Worm (Caenorhabditis elegans) whole organism, L1 larva: ENCODE results near the gene F21D12.3.

Experiments
- C16A3.4 ChIP-seq: fragments of 150-350 bp; optimal IDR thresholded peaks from 2 replicates; lab custom pipeline; 2014; ENCODE audit warnings: missing biosample characterization, missing genetic modification characterization
- Y116A8C.19 ChIP-seq: sonication (generic microtip); optimal IDR thresholded peaks from 2 replicates; lab custom pipeline; 2016; ENCODE audit warnings: missing compliant biosample characterization, missing genetic modification characterization, borderline replicate concordance
- ama-1 ChIP-seq: fragments of 150-350 bp; optimal IDR thresholded peaks from 2 replicates; lab custom pipeline; 2014
- blmp-1 ChIP-seq: fragments of 150-350 bp; optimal IDR thresholded peaks from 2 replicates; lab custom pipeline; 2014; ENCODE audit warnings: missing biosample characterization, missing genetic modification characterization
- ceh-63 ChIP-seq: fragments of 200-800 bp; sonication (Bioruptor generic); optimal IDR thresholded peaks from 2 replicates; lab custom pipeline; 2018; ENCODE audit warnings: mild to moderate bottlenecking, missing genetic modification characterization, missing compliant biosample characterization
- ceh-82 ChIP-seq, 3 experiments: fragments of 150-350 bp in 1 of 3; sonication (generic microtip) in 2 of 3; optimal IDR thresholded peaks; 2 replicates each; lab custom pipeline; 2014 to 2017; ENCODE audit warnings: missing biosample characterization in 3 of 3, missing genetic modification characterization in 3 of 3
- ceh-88 ChIP-seq: fragments of 200-800 bp; sonication (Bioruptor generic); IDR thresholded peaks from 2 replicates; pipeline ENCODE4 v1.3.6; 2022; ENCODE audit warnings: missing genetic modification characterization, missing compliant biosample characterization
- ceh-90 ChIP-seq: sonication (generic microtip); optimal IDR thresholded peaks from 2 replicates; lab custom pipeline; 2016; ENCODE audit warnings: missing genetic modification characterization, missing compliant biosample characterization
- dpl-1 ChIP-seq, 3 experiments: fragments of 150-350 bp in 2 of 3; sonication (generic microtip) in 1 of 3; optimal IDR thresholded peaks; 2 replicates each; lab custom pipeline; 2014 to 2017; ENCODE audit warnings: missing biosample characterization in 3 of 3, missing genetic modification characterization in 3 of 3, missing genetic modification reagents in 3 of 3
- dsc-1 ChIP-seq: sonication (generic microtip); optimal IDR thresholded peaks from 2 replicates; lab custom pipeline; 2016; ENCODE audit warnings: mild to moderate bottlenecking, missing genetic modification characterization, missing compliant biosample characterization
- efl-1 ChIP-seq, 4 experiments: fragments of 150-350 bp; optimal IDR thresholded peaks in 3 of 4; peaks in 1 of 4; 1 replicate in 1 of 4; 2 replicates in 3 of 4; lab custom pipeline; 2014; ENCODE audit warnings: missing biosample characterization in 2 of 4, missing genetic modification characterization in 2 of 4, missing genetic modification reagents in 2 of 4
- egl-13 ChIP-seq: sonication (generic microtip); optimal IDR thresholded peaks from 2 replicates; lab custom pipeline; 2016; ENCODE audit warnings: missing genotype, missing genetic modification reagents, missing genetic modification characterization, missing compliant biosample characterization
- elt-3 ChIP-seq, 6 experiments: fragments of 150-350 bp in 1 of 6; sonication (generic microtip); optimal IDR thresholded peaks; 2 replicates each; lab custom pipeline; 2017 to 2018; ENCODE audit warnings: missing biosample characterization in 6 of 6, missing genetic modification characterization in 6 of 6, inconsistent platforms in 1 of 6
- fkh-8 ChIP-seq: sonication (generic microtip); optimal IDR thresholded peaks from 2 replicates; lab custom pipeline; 2016; ENCODE audit warnings: mild to moderate bottlenecking, missing genetic modification characterization, missing compliant biosample characterization
- fos-1 ChIP-seq: fragments of 150-350 bp; optimal IDR thresholded peaks from 2 replicates; lab custom pipeline; 2014; ENCODE audit warnings: missing biosample characterization, missing genetic modification characterization
- grh-1 ChIP-seq: fragments of 200-800 bp; sonication (Bioruptor generic); IDR thresholded peaks from 2 replicates; pipeline ENCODE4 v1.3.6; 2022; ENCODE audit warnings: missing genetic modification reagents, missing genetic modification characterization, missing compliant biosample characterization
- irx-1 ChIP-seq: sonication (generic microtip); optimal IDR thresholded peaks from 2 replicates; lab custom pipeline; 2016; ENCODE audit warnings: missing genetic modification characterization, missing compliant biosample characterization
- lin-13 ChIP-seq: fragments of 150-350 bp; optimal IDR thresholded peaks from 2 replicates; lab custom pipeline; 2014; ENCODE audit warnings: missing biosample characterization, missing genetic modification reagents, missing genetic modification characterization
- lin-14 ChIP-seq: fragments of 200-800 bp; sonication (Bioruptor generic); optimal IDR thresholded peaks from 2 replicates; lab custom pipeline; 2018; ENCODE audit warnings: mild to moderate bottlenecking, missing genetic modification characterization, moderate library complexity, missing compliant biosample characterization
- lin-35 ChIP-seq, 2 experiments: fragments of 150-350 bp; optimal IDR thresholded peaks; 2 replicates each; lab custom pipeline; 2014; ENCODE audit warnings: missing biosample characterization in 2 of 2, missing genetic modification characterization in 2 of 2, missing genetic modification reagents in 2 of 2
- lir-3 ChIP-seq: sonication (generic microtip); optimal IDR thresholded peaks from 2 replicates; lab custom pipeline; 2016; ENCODE audit warnings: mild to moderate bottlenecking, missing genetic modification characterization, moderate library complexity, missing compliant biosample characterization; ENCODE audit not compliant: poor library complexity
- lsy-2 ChIP-seq, 2 experiments: fragments of 150-350 bp; optimal IDR thresholded peaks; 2 replicates each; lab custom pipeline; 2014; ENCODE audit warnings: missing biosample characterization in 2 of 2, missing genetic modification characterization in 2 of 2
- mdl-1 ChIP-seq, 2 experiments: fragments of 150-350 bp; optimal IDR thresholded peaks; 2 replicates each; lab custom pipeline; 2014 to 2017; ENCODE audit warnings: missing biosample characterization in 2 of 2, missing genetic modification characterization in 2 of 2, inconsistent platforms in 1 of 2
- mef-2 ChIP-seq: fragments of 150-350 bp; optimal IDR thresholded peaks from 2 replicates; lab custom pipeline; 2014; ENCODE audit warnings: missing biosample characterization, missing genetic modification characterization
- mep-1 ChIP-seq: fragments of 150-350 bp; optimal IDR thresholded peaks from 2 replicates; lab custom pipeline; 2014; ENCODE audit warnings: missing biosample characterization, missing genetic modification characterization
- nhr-19 ChIP-seq: fragments of 200-800 bp; sonication (Bioruptor generic); conservative IDR thresholded peaks from 2 replicates; pipeline ENCODE4 v1.3.6; 2022; ENCODE audit warnings: missing genetic modification characterization, missing compliant biosample characterization
- nhr-20 ChIP-seq: sonication (generic microtip); optimal IDR thresholded peaks from 2 replicates; lab custom pipeline; 2016; ENCODE audit warnings: mild to moderate bottlenecking, missing genetic modification characterization, missing compliant biosample characterization
- nhr-47 ChIP-seq: sonication (generic microtip); optimal IDR thresholded peaks from 2 replicates; lab custom pipeline; 2016; ENCODE audit warnings: mild to moderate bottlenecking, missing genetic modification characterization, moderate library complexity, missing compliant biosample characterization
- nhr-71 ChIP-seq: sonication (generic microtip); optimal IDR thresholded peaks from 2 replicates; lab custom pipeline; 2016; ENCODE audit warnings: mild to moderate bottlenecking, missing genetic modification characterization, moderate library complexity, missing compliant biosample characterization
- nhr-85 ChIP-seq: sonication (generic microtip); peaks from one replicate; lab custom pipeline; 2016; ENCODE audit warnings: missing genetic modification characterization, inconsistent platforms, missing compliant biosample characterization
- nhr-90 ChIP-seq: sonication (generic microtip); optimal IDR thresholded peaks from 2 replicates; lab custom pipeline; 2016; ENCODE audit warnings: mild to moderate bottlenecking, missing genetic modification characterization, missing compliant biosample characterization; ENCODE audit not compliant: poor library complexity
- pag-3 ChIP-seq: sonication (generic microtip); optimal IDR thresholded peaks from 2 replicates; lab custom pipeline; 2017; ENCODE audit warnings: missing genetic modification characterization, mild to moderate bottlenecking, missing compliant biosample characterization, antibody characterized with exemption, borderline replicate concordance; ENCODE audit not compliant: insufficient read depth
- skn-1 ChIP-seq: fragments of 150-350 bp; optimal IDR thresholded peaks from 2 replicates; lab custom pipeline; 2014; ENCODE audit warnings: missing biosample characterization, missing genetic modification characterization
- snu-23 ChIP-seq: sonication (generic microtip); optimal IDR thresholded peaks from 2 replicates; lab custom pipeline; 2016; ENCODE audit warnings: missing genetic modification characterization, missing compliant biosample characterization
- tbx-2 ChIP-seq: sonication (generic microtip); optimal IDR thresholded peaks from 2 replicates; lab custom pipeline; 2016; ENCODE audit warnings: missing genetic modification characterization, missing compliant biosample characterization
- tlp-1 ChIP-seq: fragments of 150-350 bp; optimal IDR thresholded peaks from 2 replicates; lab custom pipeline; 2014; ENCODE audit warnings: missing biosample characterization, missing genetic modification characterization
- unc-130 ChIP-seq: fragments of 150-350 bp; optimal IDR thresholded peaks from 2 replicates; lab custom pipeline; 2017; ENCODE audit warnings: missing biosample characterization, missing genetic modification characterization, inconsistent platforms
- unc-30 ChIP-seq: sonication (generic microtip); optimal IDR thresholded peaks from 2 replicates; lab custom pipeline; 2017; ENCODE audit warnings: missing biosample characterization, missing genetic modification characterization
- unc-62 ChIP-seq: fragments of 150-350 bp; optimal IDR thresholded peaks from 2 replicates; lab custom pipeline; 2014; ENCODE audit warnings: missing biosample characterization, missing genetic modification reagents, missing genetic modification characterization
- unc-86 ChIP-seq: sonication (generic microtip); optimal IDR thresholded peaks from 2 replicates; lab custom pipeline; 2016; ENCODE audit warnings: missing genetic modification characterization, missing compliant biosample characterization
- xbp-1 ChIP-seq: sonication (generic microtip); optimal IDR thresholded peaks from 2 replicates; lab custom pipeline; 2016; ENCODE audit warnings: missing genetic modification characterization, missing compliant biosample characterization
- ztf-11 ChIP-seq, 2 experiments: sonication (generic microtip); optimal IDR thresholded peaks; 2 replicates each; lab custom pipeline; 2016 to 2017; ENCODE audit warnings: missing genetic modification characterization in 2 of 2, missing biosample characterization in 1 of 2, missing compliant biosample characterization in 1 of 2
- ztf-4 ChIP-seq: fragments of 150-350 bp; optimal IDR thresholded peaks from 2 replicates; lab custom pipeline; 2014; ENCODE audit warnings: missing biosample characterization, missing genetic modification characterization

Gene F21D12.3

DNA sequence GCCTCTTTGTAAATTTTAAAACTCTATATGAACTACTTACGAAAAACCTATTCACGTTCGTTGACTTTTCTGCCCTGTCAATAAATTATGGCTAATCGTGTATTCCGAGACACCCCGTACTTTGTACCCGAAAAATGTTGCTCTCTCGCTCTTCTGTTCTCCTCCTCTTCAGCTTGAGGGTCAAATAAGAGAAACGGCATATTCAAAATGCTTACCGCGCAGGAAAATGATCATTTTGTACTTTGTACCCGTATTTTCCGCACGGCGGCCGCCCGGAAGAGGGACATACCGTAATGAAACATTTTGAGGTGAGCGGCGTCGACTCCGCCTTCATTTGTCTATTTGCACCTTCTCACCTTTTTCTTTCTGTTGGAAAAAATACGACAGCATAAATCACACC, 19.8 kb upstream of the F21D12.3 start:
- TF ChIP-seq ama-1 (lab: Kevin White, UChicago) (peak; percentile 4), mep-1 (no peak)

DNA sequence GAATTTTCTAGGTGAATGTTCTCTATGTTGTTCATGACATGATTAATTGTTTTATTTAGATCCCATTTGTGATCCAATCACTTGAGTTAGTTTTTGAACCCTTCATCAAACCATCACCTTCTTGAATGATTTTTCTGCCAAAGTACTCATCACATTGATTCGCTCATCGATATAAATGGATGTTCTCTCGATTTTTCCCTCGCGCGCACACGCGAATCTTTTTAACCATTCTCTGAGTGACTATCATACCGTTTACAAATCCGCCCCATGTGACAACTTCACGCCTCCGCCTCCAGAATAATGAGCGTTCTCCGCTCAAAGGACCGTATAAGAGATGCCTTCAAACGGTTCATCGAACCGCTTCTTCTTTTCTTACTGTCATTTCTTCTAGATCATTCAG, 19.1 kb upstream of the F21D12.3 start:
- TF ChIP-seq tbx-2 (tag; lab: Kevin White, UChicago) (peak; percentile 65), ceh-90 (no peak), elt-3 (tag; optimal IDR thresholded peaks at IDR 0.05; lab: Kevin White, UChicago) (peak; percentile 63 to 86 (median 76)), lin-14 (GFP tag; lab: Kevin White, UChicago) (peak; percentile 50), ztf-4 (no peak), pag-3 (no peak), unc-130 (peak; percentile 72), fos-1 (tag; lab: Kevin White, UChicago) (no peak), dpl-1 (GFP tag; optimal IDR thresholded peaks at IDR 0.05; lab: Kevin White, UChicago) (peak in 1 of 3 experiments; percentile 13), ceh-82 (tag; optimal IDR thresholded peaks at IDR 0.05; lab: Kevin White, UChicago) (no peak), skn-1 (no peak), nhr-90 (peak; percentile 65), lin-13 (GFP tag; lab: Kevin White, UChicago) (peak; percentile 39), egl-13 (tag; lab: Kevin White, UChicago) (no peak), mef-2 (tag; lab: Kevin White, UChicago) (no peak), snu-23 (GFP tag; lab: Kevin White, UChicago) (peak; percentile 62), ztf-11 (tag; optimal IDR thresholded peaks at IDR 0.05; lab: Kevin White, UChicago) (no peak), nhr-85 (tag; lab: Kevin White, UChicago) (peak; percentile 94), unc-62 (GFP tag; lab: Kevin White, UChicago) (no peak), unc-86 (tag; lab: Kevin White, UChicago) (no peak), nhr-71 (peak; percentile 71), lin-35 (GFP tag; optimal IDR thresholded peaks at IDR 0.05; lab: Kevin White, UChicago) (peak in 1 of 2 experiments; percentile 63), ama-1 (lab: Kevin White, UChicago) (no peak), lir-3 (no peak), nhr-19 (GFP tag; lab: Robert Waterston, UW) (peak; percentile 92), tlp-1 (no peak), nhr-47 (tag; lab: Kevin White, UChicago) (no peak), nhr-20 (tag; lab: Kevin White, UChicago) (peak; percentile 81), Y116A8C.19 (no peak), C16A3.4 (tag; lab: Kevin White, UChicago) (no peak), ceh-63 (GFP tag; lab: Kevin White, UChicago) (no peak), mdl-1 (tag; optimal IDR thresholded peaks at IDR 0.05; lab: Kevin White, UChicago) (peak in 1 of 2 experiments; percentile 85), grh-1 (GFP tag; lab: Robert Waterston, UW) (0 out of 2 replicates have a peak, but pooled peaks have one; percentile 17), blmp-1 (tag; lab: Kevin White, UChicago) (peak; percentile 86), lsy-2 (tag; optimal IDR thresholded peaks at IDR 0.05; lab: Kevin White, UChicago) (peak in 1 of 2 experiments; percentile 18)

DNA sequence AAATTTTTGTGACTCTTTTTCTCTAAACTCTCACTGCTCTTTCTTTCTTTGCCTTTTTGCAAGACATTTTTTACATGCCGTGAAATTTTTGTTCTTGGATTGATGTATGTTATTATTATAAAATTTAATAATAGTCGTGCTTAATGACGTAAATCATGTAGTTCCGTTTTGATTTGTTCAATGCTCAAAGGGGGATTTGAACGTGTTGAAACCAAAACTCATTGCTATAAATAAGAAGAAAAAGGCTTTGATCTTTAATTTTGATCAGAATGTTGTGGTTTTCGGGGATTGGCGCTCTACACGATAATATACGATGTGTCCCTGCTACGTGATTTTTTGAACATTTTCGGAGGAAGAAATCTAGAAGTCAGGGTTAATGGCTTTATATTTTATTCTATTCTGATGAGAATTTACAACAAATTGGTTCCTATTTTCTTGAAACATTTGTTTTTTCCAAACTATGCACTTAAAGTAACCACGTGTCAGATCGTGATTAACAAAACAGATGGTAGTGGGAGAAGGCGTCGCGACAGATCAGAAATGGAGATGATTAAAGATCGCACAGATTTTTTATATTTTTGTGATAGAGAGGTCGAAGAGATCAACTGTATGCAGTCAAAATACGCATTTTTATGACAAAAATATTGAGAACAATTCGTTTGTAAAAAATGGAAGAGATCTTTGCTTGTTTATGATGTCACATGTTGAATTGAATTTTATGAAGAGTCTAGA, 17.9 kb upstream of the F21D12.3 start:
- TF ChIP-seq ceh-88 (GFP tag; lab: Robert Waterston, UW) (no peak), nhr-85 (tag; lab: Kevin White, UChicago) (peak; percentile 90), fkh-8 (peak; percentile 57), nhr-19 (GFP tag; lab: Robert Waterston, UW) (peak; percentile 19; the same call in 1 of the 2 replicates), dpl-1 (GFP tag; optimal IDR thresholded peaks at IDR 0.05; lab: Kevin White, UChicago) (no peak), irx-1 (tag; lab: Kevin White, UChicago) (no peak), nhr-71 (peak; percentile 19), ceh-90 (no peak), nhr-20 (tag; lab: Kevin White, UChicago) (peak; percentile 41), efl-1 (optimal IDR thresholded peaks at IDR 0.05; lab: Kevin White, UChicago) (no peak), efl-1 (GFP tag; optimal IDR thresholded peaks at IDR 0.05 in 1 of 2; lab: Kevin White, UChicago) (peak in 1 of 2 experiments; percentile 87), mdl-1 (tag; optimal IDR thresholded peaks at IDR 0.05; lab: Kevin White, UChicago) (peak in 1 of 2 experiments; percentile 16), elt-3 (tag; optimal IDR thresholded peaks at IDR 0.05; lab: Kevin White, UChicago) (peak in 1 of 6 experiments; percentile 55), fos-1 (tag; lab: Kevin White, UChicago) (no peak), blmp-1 (tag; lab: Kevin White, UChicago) (peak; percentile 60), dsc-1 (tag; lab: Kevin White, UChicago) (peak; percentile 24), lin-14 (GFP tag; lab: Kevin White, UChicago) (no peak), unc-30 (tag; lab: Kevin White, UChicago) (no peak), xbp-1 (no peak), nhr-47 (tag; lab: Kevin White, UChicago) (peak; percentile 19)
